Worm (Caenorhabditis elegans): Measurements from ENCODE around the gene rad-50.

Gene rad-50

ce11 chrV:12245777-12246452 lies 469 bp downstream of the rad-50 start:
- no peak for TF ChIP-seq tbx-11 (GFP tag; IDR thresholded peaks at IDR 0.05)
- no peak for TF ChIP-seq pes-1 (GFP tag; IDR thresholded peaks at IDR 0.05)
- no peak for TF ChIP-seq F13C5.2 (tag; optimal IDR thresholded peaks at IDR 0.05)
- no peak for TF ChIP-seq tbx-37 (GFP tag; conservative IDR thresholded peaks at IDR 0.05)
- no peak for TF ChIP-seq B0310.2 (tag; optimal IDR thresholded peaks at IDR 0.05)
- TF ChIP-seq ceh-36 (tag; optimal IDR thresholded peaks at IDR 0.05): no peak
- no peak for TF ChIP-seq flt-1 (GFP tag; IDR thresholded peaks at IDR 0.05)
- no peak for TF ChIP-seq ceh-13 (GFP tag; optimal IDR thresholded peaks at IDR 0.05)
- no peak for TF ChIP-seq ets-7 (tag; optimal IDR thresholded peaks at IDR 0.05)
- TF ChIP-seq tra-4 (tag; optimal IDR thresholded peaks at IDR 0.05): no peak
- no peak for TF ChIP-seq hmg-4 (GFP tag; optimal IDR thresholded peaks at IDR 0.05)
- no peak for TF ChIP-seq scrt-1 (GFP tag; IDR thresholded peaks at IDR 0.05)
- no peak for TF ChIP-seq ama-1 (optimal IDR thresholded peaks at IDR 0.05)
- TF ChIP-seq aly-1 (tag; optimal IDR thresholded peaks at IDR 0.05): no peak
- no peak for TF ChIP-seq sea-1 (GFP tag; conservative IDR thresholded peaks at IDR 0.05)
- TF ChIP-seq hmbx-1 (tag; optimal IDR thresholded peaks at IDR 0.05): no peak
- TF ChIP-seq hnd-1 (tag; optimal IDR thresholded peaks at IDR 0.05): no peak

ce11 chrV:12251041-12251440 lies 5.6 kb downstream of the rad-50 start, which contains the start of gene T04H1.5:
Gene T04H1.5, plus strand, starts transcription at chrV:12251341.
- no peak for TF ChIP-seq ceh-36 (tag; optimal IDR thresholded peaks at IDR 0.05)
- no peak for TF ChIP-seq hmbx-1 (tag; optimal IDR thresholded peaks at IDR 0.05)

DNA sequence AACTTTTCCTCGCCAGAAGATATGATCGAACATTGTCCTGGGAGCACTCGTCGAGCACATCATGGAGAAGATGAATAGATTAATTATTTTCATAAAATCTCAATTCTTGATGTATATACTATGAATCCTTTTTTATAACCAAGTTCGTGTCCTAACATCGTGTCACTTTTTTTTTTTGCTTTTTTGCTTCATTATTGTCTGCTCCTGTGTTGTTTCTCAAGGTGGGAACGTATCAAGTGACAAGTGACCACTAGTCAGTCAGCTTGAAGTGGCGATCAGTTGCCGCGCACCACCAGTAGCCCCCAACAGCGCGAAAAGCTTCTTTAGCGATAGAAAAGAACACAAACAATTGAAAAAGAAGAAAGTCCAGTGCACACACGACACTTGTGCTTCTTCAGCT lies 6.8 kb downstream of the rad-50 start, which contains the start of gene lrx-1:
Gene lrx-1, plus strand, starts transcription at position 301 of the 400 bp plus-strand sequence.
- TF ChIP-seq ceh-13 (GFP tag; optimal IDR thresholded peaks at IDR 0.05) (no peak), ama-1 (optimal IDR thresholded peaks at IDR 0.05) (no peak), pes-1 (GFP tag; IDR thresholded peaks at IDR 0.05) (no peak), F13C5.2 (tag; optimal IDR thresholded peaks at IDR 0.05) (no peak), tbx-11 (GFP tag; IDR thresholded peaks at IDR 0.05) (no peak), B0310.2 (tag; optimal IDR thresholded peaks at IDR 0.05) (no peak)

ce11 chrV:12255343-12255742 lies 9.9 kb downstream of the rad-50 start, which contains the start of gene T04H1.12:
Gene T04H1.12, plus strand, starts transcription at chrV:12255643.
- TF ChIP-seq B0310.2 (tag; optimal IDR thresholded peaks at IDR 0.05) (no peak), hnd-1 (tag; optimal IDR thresholded peaks at IDR 0.05) (no peak), scrt-1 (GFP tag; IDR thresholded peaks at IDR 0.05) (no peak), tra-4 (tag; optimal IDR thresholded peaks at IDR 0.05) (no peak), ets-7 (tag; optimal IDR thresholded peaks at IDR 0.05) (no peak), flt-1 (GFP tag; IDR thresholded peaks at IDR 0.05) (no peak), aly-1 (tag; optimal IDR thresholded peaks at IDR 0.05) (no peak), F13C5.2 (tag; optimal IDR thresholded peaks at IDR 0.05) (no peak), hmbx-1 (tag; optimal IDR thresholded peaks at IDR 0.05) (no peak), ama-1 (optimal IDR thresholded peaks at IDR 0.05) (no peak), pes-1 (GFP tag; IDR thresholded peaks at IDR 0.05) (no peak)

DNA sequence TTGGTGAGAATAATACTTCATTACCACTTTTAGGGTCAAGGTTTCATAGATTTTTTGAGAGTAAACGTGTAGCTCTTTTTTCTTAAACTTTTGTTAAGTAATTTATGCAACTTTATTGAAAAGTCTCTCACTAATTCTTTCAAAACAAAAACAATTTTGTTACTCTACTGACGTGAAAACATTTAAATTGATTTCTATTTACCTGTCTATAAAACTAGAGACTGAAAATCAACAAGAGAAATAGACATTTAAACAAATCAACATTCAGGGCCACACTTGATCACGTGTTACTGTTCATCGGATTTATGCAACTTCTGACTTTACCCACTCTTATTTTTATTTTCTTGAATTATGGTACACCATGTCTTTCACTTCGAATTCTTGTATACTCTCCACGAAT lies 11.0 kb downstream of the rad-50 start, which contains the start of gene ugt-55:
Gene ugt-55, plus strand, starts transcription at position 301 of the 400 bp plus-strand sequence.
- TF ChIP-seq tbx-11 (GFP tag; IDR thresholded peaks at IDR 0.05): no peak
- no peak for TF ChIP-seq hnd-1 (tag; optimal IDR thresholded peaks at IDR 0.05)
- no peak for TF ChIP-seq B0310.2 (tag; optimal IDR thresholded peaks at IDR 0.05)
- no peak for TF ChIP-seq F13C5.2 (tag; optimal IDR thresholded peaks at IDR 0.05)
- TF ChIP-seq ets-7 (tag; optimal IDR thresholded peaks at IDR 0.05): no peak
- TF ChIP-seq aly-1 (tag; optimal IDR thresholded peaks at IDR 0.05): no peak
- TF ChIP-seq ceh-36 (tag; optimal IDR thresholded peaks at IDR 0.05): no peak
- TF ChIP-seq sea-1 (GFP tag; conservative IDR thresholded peaks at IDR 0.05): no peak
- TF ChIP-seq tra-4 (tag; optimal IDR thresholded peaks at IDR 0.05): no peak
- no peak for TF ChIP-seq hmg-4 (GFP tag; optimal IDR thresholded peaks at IDR 0.05)
- TF ChIP-seq scrt-1 (GFP tag; IDR thresholded peaks at IDR 0.05): no peak
- TF ChIP-seq hmbx-1 (tag; optimal IDR thresholded peaks at IDR 0.05): no peak
- no peak for TF ChIP-seq pes-1 (GFP tag; IDR thresholded peaks at IDR 0.05)
- no peak for TF ChIP-seq tbx-37 (GFP tag; conservative IDR thresholded peaks at IDR 0.05)
- no peak for TF ChIP-seq flt-1 (GFP tag; IDR thresholded peaks at IDR 0.05)
- TF ChIP-seq ceh-13 (GFP tag; optimal IDR thresholded peaks at IDR 0.05): no peak

ce11 chrV:12258922-12259321 lies 13.5 kb downstream of the rad-50 start, which contains the start of gene ugt-56:
Gene ugt-56, plus strand, starts transcription at chrV:12258982.
- TF ChIP-seq aly-1 (tag; optimal IDR thresholded peaks at IDR 0.05) (no peak), tra-4 (tag; optimal IDR thresholded peaks at IDR 0.05) (no peak), sea-1 (GFP tag; conservative IDR thresholded peaks at IDR 0.05) (no peak), tbx-37 (GFP tag; conservative IDR thresholded peaks at IDR 0.05) (no peak), pes-1 (GFP tag; IDR thresholded peaks at IDR 0.05) (no peak), hmg-4 (GFP tag; optimal IDR thresholded peaks at IDR 0.05) (no peak), hnd-1 (tag; optimal IDR thresholded peaks at IDR 0.05) (no peak), hmbx-1 (tag; optimal IDR thresholded peaks at IDR 0.05) (no peak), flt-1 (GFP tag; IDR thresholded peaks at IDR 0.05) (no peak), scrt-1 (GFP tag; IDR thresholded peaks at IDR 0.05) (no peak), ceh-13 (GFP tag; optimal IDR thresholded peaks at IDR 0.05) (no peak), tbx-11 (GFP tag; IDR thresholded peaks at IDR 0.05) (no peak)

ce11 chrV:12261377-12261776 lies 15.9 kb downstream of the rad-50 start, which contains the start of gene tbb-6:
Gene tbb-6, plus strand, starts transcription at chrV:12261531.
- TF ChIP-seq ceh-36 (tag; optimal IDR thresholded peaks at IDR 0.05) (no peak), hnd-1 (tag; optimal IDR thresholded peaks at IDR 0.05) (no peak), aly-1 (tag; optimal IDR thresholded peaks at IDR 0.05) (no peak), flt-1 (GFP tag; IDR thresholded peaks at IDR 0.05) (no peak), tbx-37 (GFP tag; conservative IDR thresholded peaks at IDR 0.05) (no peak), B0310.2 (tag; optimal IDR thresholded peaks at IDR 0.05) (no peak), ets-7 (tag; optimal IDR thresholded peaks at IDR 0.05) (no peak), pes-1 (GFP tag; IDR thresholded peaks at IDR 0.05) (no peak), hmbx-1 (tag; optimal IDR thresholded peaks at IDR 0.05) (no peak), tra-4 (tag; optimal IDR thresholded peaks at IDR 0.05) (no peak), F13C5.2 (tag; optimal IDR thresholded peaks at IDR 0.05) (no peak), ama-1 (optimal IDR thresholded peaks at IDR 0.05) (no peak), hmg-4 (GFP tag; optimal IDR thresholded peaks at IDR 0.05) (no peak), sea-1 (GFP tag; conservative IDR thresholded peaks at IDR 0.05) (no peak), scrt-1 (GFP tag; IDR thresholded peaks at IDR 0.05) (no peak), tbx-11 (GFP tag; IDR thresholded peaks at IDR 0.05) (no peak), ceh-13 (GFP tag; optimal IDR thresholded peaks at IDR 0.05) (no peak)

Measured in whole organism, early embryonic.